Worm (Caenorhabditis elegans) whole organism, young adult: ENCODE measurements around the gene ttr-16.

Source experiments
- B0035.1 ChIP-seq: sonication (generic microtip); optimal IDR thresholded peaks from 2 replicates; lab custom pipeline; 2016; ENCODE audit warnings: missing genetic modification characterization, mild to moderate bottlenecking, missing compliant biosample characterization, missing genotype, missing genetic modification reagents
- D2030.7 ChIP-seq: fragments of 200-800 bp; sonication (Bioruptor generic); IDR thresholded peaks from 2 replicates; pipeline ENCODE4 v1.3.6; 2022; ENCODE audit warnings: missing genetic modification reagents, missing genetic modification characterization, missing compliant biosample characterization
- F23B12.7 ChIP-seq: sonication (generic microtip); optimal IDR thresholded peaks from 2 replicates; lab custom pipeline; 2017; ENCODE audit warnings: missing genetic modification characterization, mild to moderate bottlenecking, missing compliant biosample characterization, antibody characterized with exemption, moderate library complexity; ENCODE audit not compliant: insufficient read depth
- F33H1.4 ChIP-seq: fragments of 200-800 bp; sonication (Bioruptor generic); IDR thresholded peaks from 2 replicates; pipeline ENCODE4 v1.3.6; 2022; ENCODE audit warnings: missing genetic modification reagents, missing genetic modification characterization, missing compliant biosample characterization
- F55B11.4 ChIP-seq: sonication (generic microtip); optimal IDR thresholded peaks from 2 replicates; lab custom pipeline; 2016; ENCODE audit warnings: missing compliant biosample characterization, missing genetic modification characterization, borderline replicate concordance; ENCODE audit not compliant: insufficient read depth
- F57A8.1 ChIP-seq: fragments of 200-800 bp; sonication (Bioruptor generic); optimal IDR thresholded peaks from 2 replicates; lab custom pipeline; 2018; ENCODE audit warnings: mild to moderate bottlenecking, missing genetic modification characterization, moderate library complexity, missing compliant biosample characterization
- K11D2.4 ChIP-seq: fragments of 200-800 bp; sonication (Bioruptor generic); IDR thresholded peaks from 2 replicates; pipeline ENCODE4 v1.3.6; 2022; ENCODE audit warnings: missing genetic modification reagents, missing genetic modification characterization, missing compliant biosample characterization
- Y53G8AR.9 ChIP-seq: fragments of 200-800 bp; sonication (Bioruptor generic); conservative IDR thresholded peaks from 2 replicates; pipeline ENCODE4 v1.3.6; 2022; ENCODE audit warnings: missing genetic modification reagents, missing genetic modification characterization, missing compliant biosample characterization
- Y56A3A.18 ChIP-seq: fragments of 200-800 bp; sonication (Bioruptor generic); IDR thresholded peaks from 2 replicates; pipeline ENCODE4 v1.3.6; 2022; ENCODE audit warnings: missing genetic modification reagents, missing genetic modification characterization, missing compliant biosample characterization
- Y67H2A.10 ChIP-seq: fragments of 200-800 bp; sonication (Bioruptor generic); conservative IDR thresholded peaks from 2 replicates; pipeline ENCODE4 v1.3.6; 2022; ENCODE audit warnings: missing genetic modification reagents, missing genetic modification characterization, missing compliant biosample characterization
- Y95B8A.8 ChIP-seq: fragments of 200-800 bp; sonication (Bioruptor generic); IDR thresholded peaks from 2 replicates; pipeline ENCODE4 v1.3.6; 2022; ENCODE audit warnings: missing genetic modification reagents, missing genetic modification characterization, missing compliant biosample characterization
- ama-1 ChIP-seq, 3 experiments: fragments of 150-350 bp in 1 of 3; sonication (generic microtip) in 2 of 3; optimal IDR thresholded peaks; 2 replicates each; lab custom pipeline; 2014 to 2018; ENCODE audit warnings: missing biosample characterization in 2 of 3, missing genetic modification characterization in 2 of 3, missing genetic modification reagents in 2 of 3
- aptf-2 ChIP-seq: fragments of 200-800 bp; sonication (Bioruptor generic); conservative IDR thresholded peaks from 2 replicates; pipeline ENCODE4 v1.3.6; 2022; ENCODE audit warnings: missing genetic modification reagents, missing genetic modification characterization, missing compliant biosample characterization
- aptf-3 ChIP-seq: fragments of 200-800 bp; sonication (Bioruptor generic); IDR thresholded peaks from 2 replicates; pipeline ENCODE4 v1.3.6; 2022; ENCODE audit warnings: missing genetic modification characterization, missing compliant biosample characterization
- atf-7 ChIP-seq: sonication (generic microtip); optimal IDR thresholded peaks from 2 replicates; lab custom pipeline; 2017; ENCODE audit warnings: mild to moderate bottlenecking, missing genetic modification characterization, missing compliant biosample characterization
- attf-5 ChIP-seq: fragments of 200-800 bp; sonication (Bioruptor generic); optimal IDR thresholded peaks from 2 replicates; lab custom pipeline; 2018; ENCODE audit warnings: mild to moderate bottlenecking, missing genetic modification characterization, missing compliant biosample characterization
- ceh-100 ChIP-seq: fragments of 200-800 bp; sonication (Bioruptor generic); IDR thresholded peaks from 2 replicates; pipeline ENCODE4 v1.3.6; 2022; ENCODE audit warnings: missing genetic modification reagents, missing genetic modification characterization, missing compliant biosample characterization
- ceh-27 ChIP-seq: fragments of 200-800 bp; sonication (Bioruptor generic); optimal IDR thresholded peaks from 2 replicates; lab custom pipeline; 2018; ENCODE audit warnings: mild to moderate bottlenecking, missing genetic modification characterization, moderate library complexity, missing compliant biosample characterization
- ceh-40 ChIP-seq: fragments of 200-800 bp; sonication (Bioruptor generic); IDR thresholded peaks from 2 replicates; pipeline ENCODE4 v1.3.6; 2022; ENCODE audit warnings: missing genetic modification characterization, missing compliant biosample characterization
- dox-1 ChIP-seq: fragments of 200-800 bp; sonication (Bioruptor generic); IDR thresholded peaks from 2 replicates; pipeline ENCODE4 v1.3.6; 2022; ENCODE audit warnings: missing genetic modification reagents, missing genetic modification characterization, missing compliant biosample characterization
- dpff-1 ChIP-seq: sonication (generic microtip); optimal IDR thresholded peaks from 2 replicates; lab custom pipeline; 2017; ENCODE audit warnings: mild to moderate bottlenecking, missing genetic modification characterization, missing compliant biosample characterization
- ets-4 ChIP-seq: fragments of 200-800 bp; sonication (Bioruptor generic); optimal IDR thresholded peaks from 2 replicates; lab custom pipeline; 2018; ENCODE audit warnings: mild to moderate bottlenecking, missing genetic modification characterization, missing compliant biosample characterization
- hlh-12 ChIP-seq: sonication (generic microtip); optimal IDR thresholded peaks from 2 replicates; lab custom pipeline; 2016; ENCODE audit warnings: missing genetic modification characterization, missing compliant biosample characterization
- hmg-1.2 ChIP-seq: fragments of 200-800 bp; sonication (Bioruptor generic); IDR thresholded peaks from 2 replicates; pipeline ENCODE4 v1.3.6; 2022; ENCODE audit warnings: missing genetic modification reagents, missing genetic modification characterization, missing compliant biosample characterization
- hmg-20 ChIP-seq: fragments of 200-800 bp; sonication (Bioruptor generic); IDR thresholded peaks from 2 replicates; pipeline ENCODE4 v1.3.6; 2022; ENCODE audit warnings: missing genetic modification reagents, missing genetic modification characterization, missing compliant biosample characterization
- hsf-1 ChIP-seq: fragments of 200-800 bp; sonication (Bioruptor generic); IDR thresholded peaks from 2 replicates; pipeline ENCODE4 v1.3.6; 2022; ENCODE audit warnings: missing genetic modification reagents, missing genetic modification characterization, missing compliant biosample characterization
- lag-1 ChIP-seq: fragments of 200-800 bp; sonication (Bioruptor generic); IDR thresholded peaks from 2 replicates; pipeline ENCODE4 v1.3.6; 2022; ENCODE audit warnings: missing genetic modification reagents, missing genetic modification characterization, missing compliant biosample characterization
- let-526 ChIP-seq: fragments of 200-800 bp; sonication (Bioruptor generic); IDR thresholded peaks from 2 replicates; pipeline ENCODE4 v1.3.6; 2022; ENCODE audit warnings: missing genetic modification reagents, missing genetic modification characterization, missing compliant biosample characterization
- lin-35 ChIP-seq, 3 experiments: fragments of 150-350 bp in 2 of 3; sonication (generic microtip) in 1 of 3; optimal IDR thresholded peaks; 2 replicates each; lab custom pipeline; 2014 to 2018; ENCODE audit warnings: missing biosample characterization in 3 of 3, missing genetic modification characterization in 3 of 3, missing genetic modification reagents in 3 of 3
- madf-3 ChIP-seq: fragments of 200-800 bp; sonication (Bioruptor generic); IDR thresholded peaks from 2 replicates; pipeline ENCODE4 v1.3.6; 2022; ENCODE audit warnings: missing genetic modification reagents, missing genetic modification characterization, missing compliant biosample characterization
- mes-4 ChIP-seq: sonication (generic microtip); optimal IDR thresholded peaks from 2 replicates; lab custom pipeline; 2016; ENCODE audit warnings: missing genotype, missing genetic modification characterization, missing compliant biosample characterization
- nfya-2 ChIP-seq: fragments of 200-800 bp; sonication (Bioruptor generic); IDR thresholded peaks from 2 replicates; pipeline ENCODE4 v1.3.6; 2022; ENCODE audit warnings: missing genetic modification reagents, missing genetic modification characterization, missing compliant biosample characterization
- nfyb-1 ChIP-seq: fragments of 200-800 bp; sonication (Bioruptor generic); IDR thresholded peaks from 2 replicates; pipeline ENCODE4 v1.3.6; 2022; ENCODE audit warnings: missing genetic modification reagents, missing genetic modification characterization, missing compliant biosample characterization
- nhr-120 ChIP-seq: fragments of 200-800 bp; sonication (Bioruptor generic); IDR thresholded peaks from 2 replicates; pipeline ENCODE4 v1.3.6; 2022; ENCODE audit warnings: missing genetic modification characterization, missing compliant biosample characterization
- nhr-179 ChIP-seq: sonication (generic microtip); optimal IDR thresholded peaks from 2 replicates; lab custom pipeline; 2016; ENCODE audit warnings: mild to moderate bottlenecking, missing genetic modification characterization, missing compliant biosample characterization
- nhr-80 ChIP-seq: sonication (generic microtip); optimal IDR thresholded peaks from 2 replicates; lab custom pipeline; 2016; ENCODE audit warnings: missing genetic modification characterization, missing compliant biosample characterization
- pbrm-1 ChIP-seq: fragments of 200-800 bp; sonication (Bioruptor generic); IDR thresholded peaks from 2 replicates; pipeline ENCODE4 v1.3.6; 2022; ENCODE audit warnings: missing genetic modification reagents, missing genetic modification characterization, missing compliant biosample characterization
- rcor-1 ChIP-seq: fragments of 200-800 bp; sonication (Bioruptor generic); IDR thresholded peaks from 2 replicates; pipeline ENCODE4 v1.3.6; 2022; ENCODE audit warnings: missing genetic modification reagents, missing genetic modification characterization, missing compliant biosample characterization
- repo-1 ChIP-seq: sonication (generic microtip); optimal IDR thresholded peaks from 2 replicates; lab custom pipeline; 2017; ENCODE audit warnings: mild to moderate bottlenecking, missing genetic modification characterization, missing compliant biosample characterization
- tbp1 ChIP-seq: fragments of 200-800 bp; sonication (Bioruptor generic); optimal IDR thresholded peaks from 2 replicates; lab custom pipeline; 2018; ENCODE audit warnings: mild to moderate bottlenecking, missing genetic modification characterization, missing compliant biosample characterization
- tlf-1 ChIP-seq: fragments of 200-800 bp; sonication (Bioruptor generic); optimal IDR thresholded peaks from 2 replicates; lab custom pipeline; 2018; ENCODE audit warnings: mild to moderate bottlenecking, missing genetic modification characterization, missing compliant biosample characterization
- xnd-1 ChIP-seq: sonication (generic microtip); optimal IDR thresholded peaks from 2 replicates; lab custom pipeline; 2016; ENCODE audit warnings: missing genotype, missing genetic modification reagents, missing genetic modification characterization, missing compliant biosample characterization
- ztf-22 ChIP-seq: fragments of 200-800 bp; sonication (Bioruptor generic); optimal IDR thresholded peaks from 2 replicates; lab custom pipeline; 2018; ENCODE audit warnings: mild to moderate bottlenecking, missing genetic modification characterization, moderate library complexity, missing compliant biosample characterization
- ztf-3 ChIP-seq: fragments of 200-800 bp; sonication (Bioruptor generic); optimal IDR thresholded peaks from 2 replicates; lab custom pipeline; 2018; ENCODE audit warnings: mild to moderate bottlenecking, missing genetic modification characterization, missing compliant biosample characterization
- ztf-6 ChIP-seq: fragments of 200-800 bp; sonication (Bioruptor generic); IDR thresholded peaks from 2 replicates; pipeline ENCODE4 v1.3.6; 2022; ENCODE audit warnings: missing genetic modification reagents, missing genetic modification characterization, missing compliant biosample characterization

ttr-16 gene

DNA sequence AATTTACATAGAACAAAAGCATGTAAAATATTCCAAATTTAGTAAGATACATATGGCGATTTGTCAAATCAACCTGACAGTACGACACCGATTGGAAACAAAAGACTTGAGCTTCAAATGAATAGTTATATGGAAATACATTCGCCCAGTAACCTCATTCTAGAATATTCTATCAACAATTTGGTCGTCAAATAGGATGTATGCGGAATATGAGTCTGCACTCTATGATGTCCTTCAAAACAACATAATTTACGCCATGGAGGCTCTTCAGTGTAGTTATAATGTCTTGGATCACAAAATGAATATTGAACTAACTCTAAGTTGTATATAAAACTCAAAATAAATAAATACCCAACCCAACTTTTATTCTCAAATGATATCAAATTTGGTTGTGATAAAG is 37.3 kb downstream of the ttr-16 start:
- peak; percentile 17 for TF ChIP-seq ceh-27 (GFP tag; lab: Kevin White, UChicago)
- 0 out of 2 replicates have a peak, but pooled peaks have one; percentile 6 for TF ChIP-seq madf-3
- 0 out of 2 replicates have a peak, but pooled peaks have one; percentile 5 for TF ChIP-seq hmg-1.2
- TF ChIP-seq ceh-100 (GFP tag; lab: Robert Waterston, UW): no peak
- peak; percentile 13; the same call in 1 of the 2 replicates for TF ChIP-seq hsf-1
- no peak for TF ChIP-seq nhr-80 (tag; lab: Kevin White, UChicago)
- TF ChIP-seq nfyb-1 (GFP tag; lab: Robert Waterston, UW): peak; percentile 74
- peak; percentile 29 for TF ChIP-seq ets-4 (GFP tag; lab: Kevin White, UChicago)
- no peak for TF ChIP-seq ztf-6 (GFP tag; lab: Robert Waterston, UW)

DNA sequence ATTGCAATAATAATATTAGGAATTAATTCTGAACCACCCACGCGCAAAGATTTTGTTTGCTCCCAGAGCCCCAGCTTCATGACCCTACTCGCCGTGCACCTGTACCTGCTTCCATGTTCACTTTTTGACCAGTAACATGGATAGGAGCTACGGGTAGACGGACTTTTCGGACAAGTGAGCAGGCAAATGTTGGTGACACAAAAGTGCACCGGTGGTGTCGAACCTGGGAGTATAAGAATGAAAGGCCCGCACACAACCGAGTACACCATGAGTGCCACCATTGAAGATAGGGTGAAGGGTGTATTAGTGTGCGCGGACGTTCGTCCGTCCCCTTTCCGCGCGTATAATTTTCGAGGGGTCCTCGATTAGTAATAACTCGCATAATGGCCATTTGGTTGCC is 38.0 kb downstream of the ttr-16 start:
- TF ChIP-seq lag-1 (GFP tag; lab: Robert Waterston, UW): no peak
- peak; percentile 73 for TF ChIP-seq hmg-20 (GFP tag; lab: Robert Waterston, UW)
- TF ChIP-seq lin-35 (GFP tag; optimal IDR thresholded peaks at IDR 0.05; lab: Kevin White, UChicago): no peak
- peak; percentile 85; the same call in 1 of the 2 replicates for TF ChIP-seq aptf-3 (GFP tag; lab: Robert Waterston, UW)
- TF ChIP-seq nhr-179 (tag; lab: Kevin White, UChicago): peak; percentile 51
- TF ChIP-seq pbrm-1 (GFP tag; lab: Robert Waterston, UW): peak; percentile 89
- peak; percentile 81 for TF ChIP-seq hlh-12
- peak; percentile 85 for TF ChIP-seq repo-1
- TF ChIP-seq nfya-2 (GFP tag; lab: Robert Waterston, UW): no peak
- peak; percentile 74 for TF ChIP-seq hmg-1.2
- TF ChIP-seq Y95B8A.8 (GFP tag; lab: Robert Waterston, UW): no peak; the same call in 1 of the 2 replicates
- peak; percentile 29 for TF ChIP-seq ztf-3 (GFP tag; lab: Kevin White, UChicago)
- TF ChIP-seq nhr-80 (tag; lab: Kevin White, UChicago): peak; percentile 25
- TF ChIP-seq K11D2.4: 0 out of 2 replicates have a peak, but pooled peaks have one; percentile 51
- TF ChIP-seq attf-5 (GFP tag; lab: Kevin White, UChicago): peak; percentile 87
- peak; percentile 54 for TF ChIP-seq xnd-1 (tag; lab: Kevin White, UChicago)
- peak; percentile 49 for TF ChIP-seq F23B12.7 (tag; lab: Kevin White, UChicago)
- TF ChIP-seq tbp1: peak; percentile 98
- TF ChIP-seq F57A8.1 (GFP tag; lab: Kevin White, UChicago): peak; percentile 95
- TF ChIP-seq ceh-100 (GFP tag; lab: Robert Waterston, UW): peak; percentile 66; the same call in 1 of the 2 replicates
- TF ChIP-seq F33H1.4 (GFP tag; lab: Robert Waterston, UW): peak; percentile 60
- TF ChIP-seq F55B11.4: no peak
- TF ChIP-seq D2030.7 (GFP tag; lab: Robert Waterston, UW): peak; percentile 96
- peak; percentile 80; the same call in 1 of the 2 replicates for TF ChIP-seq hsf-1
- TF ChIP-seq rcor-1 (GFP tag; lab: Robert Waterston, UW): peak; percentile 79
- TF ChIP-seq Y53G8AR.9 (GFP tag; lab: Robert Waterston, UW): no peak; the same call in none of the 2 replicates
- peak; percentile 92 for TF ChIP-seq mes-4 (tag; lab: Kevin White, UChicago)
- peak; percentile 55 for TF ChIP-seq ama-1 (optimal IDR thresholded peaks at IDR 0.05; lab: Kevin White, UChicago)
- peak; percentile 41 to 76 for TF ChIP-seq ama-1 (GFP tag; optimal IDR thresholded peaks at IDR 0.05; lab: Kevin White, UChicago)
- TF ChIP-seq Y67H2A.10 (GFP tag; lab: Robert Waterston, UW): no peak
- peak; percentile 77 for TF ChIP-seq atf-7 (tag; lab: Kevin White, UChicago)
- peak; percentile 85 for TF ChIP-seq let-526 (GFP tag; lab: Robert Waterston, UW)
- TF ChIP-seq dpff-1 (tag; lab: Kevin White, UChicago): peak; percentile 86
- peak; percentile 68 for TF ChIP-seq ztf-22 (GFP tag; lab: Kevin White, UChicago)
- peak; percentile 70 for TF ChIP-seq tlf-1 (GFP tag; lab: Kevin White, UChicago)
- TF ChIP-seq ceh-40 (GFP tag; lab: Robert Waterston, UW): peak; percentile 92; the same call in 1 of the 2 replicates
- no peak for TF ChIP-seq nhr-120
- peak; percentile 84 for TF ChIP-seq B0035.1 (tag; lab: Kevin White, UChicago)
- peak; percentile 93 for TF ChIP-seq dox-1 (GFP tag; lab: Robert Waterston, UW)
- peak; percentile 75; the same call in 1 of the 2 replicates for TF ChIP-seq aptf-2
- TF ChIP-seq ztf-6 (GFP tag; lab: Robert Waterston, UW): no peak
- 0 out of 2 replicates have a peak, but pooled peaks have one; percentile 43 for TF ChIP-seq Y56A3A.18 (GFP tag; lab: Robert Waterston, UW)
